Worm (Caenorhabditis elegans) whole organism, L4 larva: ENCODE measurements around the gene C55A6.11.
"Not testable (repeated sequence)": the region's sequence is repeated elsewhere in the genome, so short reads cannot be mapped to it uniquely, and the experiment has no call there.

Experiments
- lin-39 ChIP-seq: fragments of 150-350 bp; optimal IDR thresholded peaks from 2 replicates; lab custom pipeline; 2014; ENCODE audit warnings: missing biosample characterization, missing genetic modification reagents, missing genetic modification characterization
- nhr-102 ChIP-seq: sonication (generic microtip); optimal IDR thresholded peaks from 2 replicates; lab custom pipeline; 2016; ENCODE audit warnings: mild to moderate bottlenecking, missing genetic modification characterization, moderate library complexity, missing compliant biosample characterization
- nhr-77 ChIP-seq: fragments of 150-350 bp; optimal IDR thresholded peaks from 2 replicates; lab custom pipeline; 2014; ENCODE audit warnings: missing biosample characterization, missing genetic modification characterization
- snpc-1.2 ChIP-seq: fragments of 200-800 bp; sonication (Bioruptor generic); IDR thresholded peaks from 2 replicates; pipeline ENCODE4 v1.3.6; 2022; ENCODE audit warnings: missing genetic modification reagents, missing genetic modification characterization, missing compliant biosample characterization
- spr-1 ChIP-seq: sonication (generic microtip); optimal IDR thresholded peaks from 2 replicates; lab custom pipeline; 2016; ENCODE audit warnings: mild to moderate bottlenecking, missing genetic modification characterization, missing compliant biosample characterization

DNA sequence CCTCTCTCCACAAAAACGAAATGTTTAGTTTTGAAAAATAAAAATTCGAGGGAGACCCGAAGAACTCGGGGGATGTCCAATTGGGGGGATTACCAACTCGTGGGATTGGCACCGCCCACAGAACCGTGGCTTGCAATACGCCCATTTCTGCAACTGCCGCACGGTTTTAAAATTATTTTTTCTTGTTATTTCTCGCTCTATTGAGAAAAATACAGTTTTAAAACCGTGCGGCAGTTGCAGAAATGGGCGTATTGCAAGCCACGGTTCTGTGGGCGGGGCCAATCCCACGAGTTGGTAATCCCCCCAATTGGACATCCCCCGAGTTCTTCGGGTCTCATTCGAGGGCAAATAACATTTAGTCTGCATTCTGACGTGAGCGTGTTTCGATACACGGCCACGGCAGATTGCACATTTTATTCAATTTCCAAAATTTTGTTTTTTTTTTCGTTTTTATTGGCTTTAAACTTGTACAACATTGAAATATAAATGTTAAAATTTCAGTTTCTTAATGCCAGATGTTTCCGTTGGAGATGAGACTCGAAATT lies 15.4 kb upstream of the C55A6.11 start, which contains the start of the genes C55A6.1 and C55A6.10:
- TF ChIP-seq nhr-102 (tag; lab: Kevin White, UChicago) (peak; percentile 50), snpc-1.2 (GFP tag; lab: Robert Waterston, UW) (peak; percentile 78), spr-1 (tag; lab: Kevin White, UChicago) (peak; percentile 62), nhr-77 (tag; lab: Kevin White, UChicago) (peak; percentile 11)
- TF ChIP-seq lin-39: not testable (repeated sequence)
